Worm (Caenorhabditis elegans) whole organism, young adult: Measurements from ENCODE around the gene F09A5.2.

Experiments
- B0261.1 ChIP-seq: sonication (generic microtip); optimal IDR thresholded peaks from 2 replicates; lab custom pipeline; 2016; ENCODE audit warnings: mild to moderate bottlenecking, missing genetic modification characterization, moderate library complexity, missing compliant biosample characterization
- F37B4.10 ChIP-seq: fragments of 200-800 bp; sonication (Bioruptor generic); IDR thresholded peaks from 2 replicates; pipeline ENCODE4 v1.3.6; 2022; ENCODE audit warnings: missing genetic modification characterization, missing compliant biosample characterization
- F55B11.4 ChIP-seq: sonication (generic microtip); optimal IDR thresholded peaks from 2 replicates; lab custom pipeline; 2016; ENCODE audit warnings: missing compliant biosample characterization, missing genetic modification characterization, borderline replicate concordance; ENCODE audit not compliant: insufficient read depth
- F57A8.1 ChIP-seq: fragments of 200-800 bp; sonication (Bioruptor generic); optimal IDR thresholded peaks from 2 replicates; lab custom pipeline; 2018; ENCODE audit warnings: mild to moderate bottlenecking, missing genetic modification characterization, moderate library complexity, missing compliant biosample characterization
- K11D2.4 ChIP-seq: fragments of 200-800 bp; sonication (Bioruptor generic); IDR thresholded peaks from 2 replicates; pipeline ENCODE4 v1.3.6; 2022; ENCODE audit warnings: missing genetic modification reagents, missing genetic modification characterization, missing compliant biosample characterization
- Y79H2A.3 ChIP-seq: fragments of 200-800 bp; sonication (Bioruptor generic); conservative IDR thresholded peaks from 2 replicates; pipeline ENCODE4 v1.3.6; 2022; ENCODE audit warnings: missing genetic modification reagents, missing genetic modification characterization, missing compliant biosample characterization
- aptf-3 ChIP-seq: fragments of 200-800 bp; sonication (Bioruptor generic); IDR thresholded peaks from 2 replicates; pipeline ENCODE4 v1.3.6; 2022; ENCODE audit warnings: missing genetic modification characterization, missing compliant biosample characterization
- atf-7 ChIP-seq: sonication (generic microtip); optimal IDR thresholded peaks from 2 replicates; lab custom pipeline; 2017; ENCODE audit warnings: mild to moderate bottlenecking, missing genetic modification characterization, missing compliant biosample characterization
- ccch-3 ChIP-seq: fragments of 200-800 bp; sonication (Bioruptor generic); optimal IDR thresholded peaks from 2 replicates; lab custom pipeline; 2018; ENCODE audit warnings: mild to moderate bottlenecking, missing genetic modification characterization, missing compliant biosample characterization
- cebp-1 ChIP-seq, 2 experiments: fragments of 200-800 bp in 1 of 2; sonication (Bioruptor generic) in 1 of 2; sonication (generic microtip) in 1 of 2; IDR thresholded peaks in 1 of 2; optimal IDR thresholded peaks in 1 of 2; 2 replicates each; pipeline versions ENCODE4 v1.3.6 to Lab custom; 2017 to 2022; ENCODE audit warnings: missing compliant biosample characterization in 2 of 2, missing genetic modification characterization in 2 of 2, mild to moderate bottlenecking in 1 of 2, missing genetic modification reagents in 1 of 2, moderate library complexity in 1 of 2
- cebp-2 ChIP-seq: fragments of 200-800 bp; sonication (Bioruptor generic); IDR thresholded peaks from 2 replicates; pipeline ENCODE4 v1.3.6; 2022; ENCODE audit warnings: missing genetic modification characterization, missing compliant biosample characterization
- ceh-58 ChIP-seq: fragments of 200-800 bp; sonication (Bioruptor generic); IDR thresholded peaks from 2 replicates; pipeline ENCODE4 v1.3.6; 2022; ENCODE audit warnings: missing genetic modification characterization, missing compliant biosample characterization
- ets-4 ChIP-seq: fragments of 200-800 bp; sonication (Bioruptor generic); optimal IDR thresholded peaks from 2 replicates; lab custom pipeline; 2018; ENCODE audit warnings: mild to moderate bottlenecking, missing genetic modification characterization, missing compliant biosample characterization
- fkh-3 ChIP-seq: sonication (generic microtip); optimal IDR thresholded peaks from 2 replicates; lab custom pipeline; 2016; ENCODE audit warnings: mild to moderate bottlenecking, missing genetic modification characterization, missing compliant biosample characterization
- gei-17 ChIP-seq: fragments of 200-800 bp; sonication (Bioruptor generic); optimal IDR thresholded peaks from 2 replicates; lab custom pipeline; 2018; ENCODE audit warnings: mild to moderate bottlenecking, missing genetic modification characterization, missing compliant biosample characterization
- hmg-1.2 ChIP-seq: fragments of 200-800 bp; sonication (Bioruptor generic); IDR thresholded peaks from 2 replicates; pipeline ENCODE4 v1.3.6; 2022; ENCODE audit warnings: missing genetic modification reagents, missing genetic modification characterization, missing compliant biosample characterization
- hmg-20 ChIP-seq: fragments of 200-800 bp; sonication (Bioruptor generic); IDR thresholded peaks from 2 replicates; pipeline ENCODE4 v1.3.6; 2022; ENCODE audit warnings: missing genetic modification reagents, missing genetic modification characterization, missing compliant biosample characterization
- hrde-1 ChIP-seq: sonication (generic microtip); optimal IDR thresholded peaks from 2 replicates; lab custom pipeline; 2016; ENCODE audit warnings: missing genetic modification characterization, mild to moderate bottlenecking, missing compliant biosample characterization, moderate library complexity, missing genotype, missing genetic modification reagents, borderline replicate concordance
- let-526 ChIP-seq: fragments of 200-800 bp; sonication (Bioruptor generic); IDR thresholded peaks from 2 replicates; pipeline ENCODE4 v1.3.6; 2022; ENCODE audit warnings: missing genetic modification reagents, missing genetic modification characterization, missing compliant biosample characterization
- lin-35 ChIP-seq, 3 experiments: fragments of 150-350 bp in 2 of 3; sonication (generic microtip) in 1 of 3; optimal IDR thresholded peaks; 2 replicates each; lab custom pipeline; 2014 to 2018; ENCODE audit warnings: missing biosample characterization in 3 of 3, missing genetic modification characterization in 3 of 3, missing genetic modification reagents in 3 of 3
- lin-40 ChIP-seq: sonication (generic microtip); optimal IDR thresholded peaks from 2 replicates; lab custom pipeline; 2016; ENCODE audit warnings: missing genetic modification characterization, mild to moderate bottlenecking, missing compliant biosample characterization, missing genotype, missing genetic modification reagents
- lir-1 ChIP-seq: fragments of 200-800 bp; sonication (Bioruptor generic); conservative IDR thresholded peaks from 2 replicates; pipeline ENCODE4 v1.3.6; 2022; ENCODE audit warnings: missing genetic modification reagents, missing genetic modification characterization, missing compliant biosample characterization
- lsl-1 ChIP-seq: fragments of 200-800 bp; sonication (Bioruptor generic); optimal IDR thresholded peaks from 2 replicates; lab custom pipeline; 2018; ENCODE audit warnings: mild to moderate bottlenecking, missing genetic modification characterization, moderate library complexity, missing compliant biosample characterization
- lsy-27 ChIP-seq: sonication (generic microtip); optimal IDR thresholded peaks from 2 replicates; lab custom pipeline; 2017; ENCODE audit warnings: missing genetic modification characterization, mild to moderate bottlenecking, missing compliant biosample characterization, antibody characterized with exemption, missing genotype, borderline replicate concordance; ENCODE audit not compliant: insufficient read depth
- madf-6 ChIP-seq: fragments of 200-800 bp; sonication (Bioruptor generic); IDR thresholded peaks from 2 replicates; pipeline ENCODE4 v1.3.6; 2022; ENCODE audit warnings: missing genetic modification reagents, missing genetic modification characterization, missing compliant biosample characterization
- madf-8 ChIP-seq: fragments of 200-800 bp; sonication (Bioruptor generic); conservative IDR thresholded peaks from 2 replicates; pipeline ENCODE4 v1.3.6; 2022; ENCODE audit warnings: missing genetic modification reagents, missing genetic modification characterization, missing compliant biosample characterization
- mes-4 ChIP-seq: sonication (generic microtip); optimal IDR thresholded peaks from 2 replicates; lab custom pipeline; 2016; ENCODE audit warnings: missing genotype, missing genetic modification characterization, missing compliant biosample characterization
- nfya-2 ChIP-seq: fragments of 200-800 bp; sonication (Bioruptor generic); IDR thresholded peaks from 2 replicates; pipeline ENCODE4 v1.3.6; 2022; ENCODE audit warnings: missing genetic modification reagents, missing genetic modification characterization, missing compliant biosample characterization
- nhr-179 ChIP-seq: sonication (generic microtip); optimal IDR thresholded peaks from 2 replicates; lab custom pipeline; 2016; ENCODE audit warnings: mild to moderate bottlenecking, missing genetic modification characterization, missing compliant biosample characterization
- nhr-90 ChIP-seq: sonication (generic microtip); optimal IDR thresholded peaks from 2 replicates; lab custom pipeline; 2016; ENCODE audit warnings: missing genotype, mild to moderate bottlenecking, missing genetic modification characterization, missing compliant biosample characterization
- rcor-1 ChIP-seq: fragments of 200-800 bp; sonication (Bioruptor generic); IDR thresholded peaks from 2 replicates; pipeline ENCODE4 v1.3.6; 2022; ENCODE audit warnings: missing genetic modification reagents, missing genetic modification characterization, missing compliant biosample characterization
- rec-8 ChIP-seq, 2 experiments: sonication (generic microtip); optimal IDR thresholded peaks; 2 replicates each; lab custom pipeline; 2016; ENCODE audit warnings: mild to moderate bottlenecking in 2 of 2, missing genetic modification characterization in 2 of 2, missing genetic modification reagents in 2 of 2, missing genotype in 2 of 2, missing biosample characterization in 1 of 2, missing compliant biosample characterization in 1 of 2, moderate library complexity in 1 of 2
- snpc-4 ChIP-seq, 5 experiments: fragments of 150-350 bp in 1 of 5; sonication (generic microtip) in 4 of 5; optimal IDR thresholded peaks; 2 replicates each; lab custom pipeline; 2014 to 2018; ENCODE audit warnings: missing genetic modification characterization in 5 of 5, missing biosample characterization in 3 of 5, antibody characterized with exemption in 2 of 5, mild to moderate bottlenecking in 2 of 5, missing compliant biosample characterization in 2 of 5, missing genotype in 2 of 5, moderate library complexity in 2 of 5, missing genetic modification reagents in 1 of 5
- tlf-1 ChIP-seq: fragments of 200-800 bp; sonication (Bioruptor generic); optimal IDR thresholded peaks from 2 replicates; lab custom pipeline; 2018; ENCODE audit warnings: mild to moderate bottlenecking, missing genetic modification characterization, missing compliant biosample characterization
- zfh-2 ChIP-seq: fragments of 200-800 bp; sonication (Bioruptor generic); conservative IDR thresholded peaks from 2 replicates; pipeline ENCODE4 v1.3.6; 2022; ENCODE audit warnings: missing genetic modification reagents, missing genetic modification characterization, missing compliant biosample characterization
- zim-3 ChIP-seq: sonication (generic microtip); optimal IDR thresholded peaks from 2 replicates; lab custom pipeline; 2017; ENCODE audit warnings: mild to moderate bottlenecking, missing genetic modification characterization, moderate library complexity, missing compliant biosample characterization
- ztf-18 ChIP-seq: sonication (generic microtip); optimal IDR thresholded peaks from 2 replicates; lab custom pipeline; 2016; ENCODE audit warnings: missing genotype, mild to moderate bottlenecking, missing genetic modification characterization, missing compliant biosample characterization
- ztf-22 ChIP-seq: fragments of 200-800 bp; sonication (Bioruptor generic); optimal IDR thresholded peaks from 2 replicates; lab custom pipeline; 2018; ENCODE audit warnings: mild to moderate bottlenecking, missing genetic modification characterization, moderate library complexity, missing compliant biosample characterization
- ztf-25 ChIP-seq: fragments of 200-800 bp; sonication (Bioruptor generic); IDR thresholded peaks from 2 replicates; pipeline ENCODE4 v1.3.6; 2022; ENCODE audit warnings: missing genetic modification reagents, missing genetic modification characterization, missing compliant biosample characterization
- ztf-3 ChIP-seq: fragments of 200-800 bp; sonication (Bioruptor generic); optimal IDR thresholded peaks from 2 replicates; lab custom pipeline; 2018; ENCODE audit warnings: mild to moderate bottlenecking, missing genetic modification characterization, missing compliant biosample characterization

Gene F09A5.2

ce11 chrX:13104966-13105365 lies 29.9 kb upstream of the F09A5.2 start, which contains the start of gene F17H10.1 (continued):
- no peak for TF ChIP-seq lsl-1
- peak; percentile 36 for TF ChIP-seq madf-6 (GFP tag; lab: Robert Waterston, UW)
- TF ChIP-seq F37B4.10 (GFP tag; lab: Robert Waterston, UW): no peak
- peak; percentile 84 for TF ChIP-seq tlf-1 (GFP tag; lab: Kevin White, UChicago)
- peak; percentile 82 for TF ChIP-seq lin-40 (tag; lab: Kevin White, UChicago)
- TF ChIP-seq hmg-20 (GFP tag; lab: Robert Waterston, UW): no peak
- TF ChIP-seq ztf-3: peak; percentile 43
- peak; percentile 64 for TF ChIP-seq lir-1 (GFP tag; lab: Robert Waterston, UW)
- no peak for TF ChIP-seq cebp-2 (GFP tag; lab: Robert Waterston, UW)
- TF ChIP-seq ztf-18 (tag; lab: Kevin White, UChicago): peak; percentile 40
- TF ChIP-seq Y79H2A.3 (GFP tag; lab: Robert Waterston, UW): no peak
- TF ChIP-seq lin-35 (GFP tag; optimal IDR thresholded peaks at IDR 0.05; lab: Kevin White, UChicago): no peak
- peak; percentile 51 for TF ChIP-seq rcor-1 (GFP tag; lab: Robert Waterston, UW)
- no peak for TF ChIP-seq lsy-27 (tag; lab: Kevin White, UChicago)
- no peak for TF ChIP-seq ztf-25
- TF ChIP-seq atf-7 (tag; lab: Kevin White, UChicago): peak; percentile 85
- TF ChIP-seq ccch-3 (GFP tag; lab: Kevin White, UChicago): no peak
- TF ChIP-seq gei-17 (GFP tag; lab: Kevin White, UChicago): peak; percentile 71
- no peak for TF ChIP-seq nfya-2 (GFP tag; lab: Robert Waterston, UW)
- TF ChIP-seq ets-4 (GFP tag; lab: Kevin White, UChicago): peak; percentile 95
- TF ChIP-seq B0261.1 (tag; lab: Kevin White, UChicago): peak; percentile 1
- no peak for TF ChIP-seq mes-4
- 0 out of 2 replicates have a peak, but pooled peaks have one; percentile 44 for TF ChIP-seq cebp-1 (GFP tag; IDR thresholded peaks at IDR 0.05; lab: Robert Waterston, UW)
- peak; percentile 82 for TF ChIP-seq cebp-1 (tag; optimal IDR thresholded peaks at IDR 0.05; lab: Kevin White, UChicago)
- no peak for TF ChIP-seq snpc-4 (GFP tag; optimal IDR thresholded peaks at IDR 0.05; lab: Kevin White, UChicago)
- TF ChIP-seq snpc-4 (tag; optimal IDR thresholded peaks at IDR 0.05; lab: Kevin White, UChicago): peak in 2 of 4 experiments; percentile 9 to 36
- no peak for TF ChIP-seq ceh-58 (GFP tag; lab: Robert Waterston, UW)
- TF ChIP-seq nhr-179: no peak
- peak; percentile 68 for TF ChIP-seq ztf-22 (GFP tag; lab: Kevin White, UChicago)
- no peak for TF ChIP-seq madf-8 (GFP tag; lab: Robert Waterston, UW)
- TF ChIP-seq aptf-3: no peak
- TF ChIP-seq F57A8.1 (GFP tag; lab: Kevin White, UChicago): no peak
- no peak for TF ChIP-seq F55B11.4 (tag; lab: Kevin White, UChicago)
- TF ChIP-seq fkh-3 (tag; lab: Kevin White, UChicago): no peak
- peak; percentile 47 for TF ChIP-seq hmg-1.2 (GFP tag; lab: Robert Waterston, UW)
- TF ChIP-seq let-526 (GFP tag; lab: Robert Waterston, UW): peak; percentile 86; the same call in 1 of the 2 replicates
- TF ChIP-seq K11D2.4 (GFP tag; lab: Robert Waterston, UW): peak; percentile 91
- peak; percentile 48 for TF ChIP-seq nhr-90
- no peak; the same call in 1 of the 2 replicates for TF ChIP-seq zfh-2 (GFP tag; lab: Robert Waterston, UW)
- TF ChIP-seq zim-3: no peak
- TF ChIP-seq rec-8 (tag; optimal IDR thresholded peaks at IDR 0.05; lab: Kevin White, UChicago): no peak
- no peak for TF ChIP-seq hrde-1
